Worm (Caenorhabditis elegans) whole organism, midembryonic: Measurements from ENCODE around the gene irg-5.

Experiments used
- T22C8.4 ChIP-seq: fragments of 200-800 bp; sonication (Bioruptor generic); IDR thresholded peaks from 2 replicates; pipeline ENCODE4 v1.3.6; 2022; ENCODE audit warnings: missing genetic modification characterization, missing compliant biosample characterization
- cog-1 ChIP-seq: sonication (generic microtip); optimal IDR thresholded peaks from 2 replicates; lab custom pipeline; 2016; ENCODE audit warnings: missing genetic modification characterization, missing compliant biosample characterization
- flt-1 ChIP-seq: fragments of 200-800 bp; sonication (Bioruptor generic); IDR thresholded peaks from 2 replicates; pipeline ENCODE4 v1.3.6; 2022; ENCODE audit warnings: missing genetic modification characterization, missing compliant biosample characterization
- klf-2 ChIP-seq: fragments of 200-800 bp; sonication (Bioruptor generic); conservative IDR thresholded peaks from 2 replicates; pipeline ENCODE4 v1.3.6; 2022; ENCODE audit warnings: missing genetic modification reagents, missing genetic modification characterization, missing compliant biosample characterization
- med-1 ChIP-seq: sonication (generic microtip); optimal IDR thresholded peaks from 2 replicates; lab custom pipeline; 2017; ENCODE audit warnings: missing genetic modification characterization, mild to moderate bottlenecking, missing compliant biosample characterization, antibody characterized with exemption, missing genetic modification reagents; ENCODE audit not compliant: insufficient read depth
- ref-1 ChIP-seq: fragments of 200-800 bp; sonication (Bioruptor generic); conservative IDR thresholded peaks from 2 replicates; pipeline ENCODE4 v1.3.6; 2022; ENCODE audit warnings: missing genetic modification reagents, missing genetic modification characterization, missing compliant biosample characterization
- tab-1 ChIP-seq: fragments of 200-800 bp; sonication (Bioruptor generic); IDR thresholded peaks from 2 replicates; pipeline ENCODE4 v1.3.6; 2022; ENCODE audit warnings: missing genetic modification characterization, missing compliant biosample characterization
- ztf-23 ChIP-seq: fragments of 200-800 bp; sonication (Bioruptor generic); IDR thresholded peaks from 2 replicates; pipeline ENCODE4 v1.3.6; 2022; ENCODE audit warnings: missing genetic modification reagents, missing genetic modification characterization, missing compliant biosample characterization
- ztf-29 ChIP-seq: fragments of 200-800 bp; sonication (Bioruptor generic); IDR thresholded peaks from 2 replicates; pipeline ENCODE4 v1.3.6; 2022; ENCODE audit warnings: missing genetic modification reagents, missing genetic modification characterization, missing compliant biosample characterization

- no peak for TF ChIP-seq klf-2 (GFP tag; lab: Robert Waterston, UW)
- no peak for TF ChIP-seq ztf-23 (GFP tag; lab: Robert Waterston, UW)
- no peak for TF ChIP-seq tab-1
- no peak for TF ChIP-seq T22C8.4 (GFP tag; lab: Robert Waterston, UW)
- TF ChIP-seq med-1 = no peak
- no peak for TF ChIP-seq flt-1 (GFP tag; lab: Robert Waterston, UW)
- TF ChIP-seq cog-1 (tag; lab: Kevin White, UChicago) = no peak
- TF ChIP-seq ztf-29 (GFP tag; lab: Robert Waterston, UW) = no peak
- TF ChIP-seq ref-1 = no peak
Observed at ce11 chrV:13736147-13736546, 2.1 kb downstream of the irg-5 start, which contains the start of gene F35E12.6.
